Fruit fly (Drosophila melanogaster): Measurements from ENCODE around the gene MagR.

MagR gene

dm6 chrX:15703720-15704206, 30.3 kb upstream of the MagR start, which contains the start of the genes Pis and Hap40 (continued):
- TF ChIP-seq vri (GFP tag; optimal IDR thresholded peaks at IDR 0.05) (peak; percentile 22), dac (GFP tag; optimal IDR thresholded peaks at IDR 0.05) (peak; percentile 63), CG8119 (GFP tag; IDR thresholded peaks at IDR 0.05) (peak; percentile 47; the same call in 2 of the 3 replicates), CG34406 (GFP tag; optimal IDR thresholded peaks at IDR 0.05) (peak; percentile 35), Eip93F (GFP tag; optimal IDR thresholded peaks at IDR 0.05) (peak; percentile 15), svp (GFP tag) (peak; percentile 94), net (GFP tag; optimal IDR thresholded peaks at IDR 0.05) (peak; percentile 36), CG3032 (tag; optimal IDR thresholded peaks at IDR 0.05) (peak; percentile 76), fkh (GFP tag; optimal IDR thresholded peaks at IDR 0.05) (peak; percentile 77), CG6163 (GFP tag; IDR thresholded peaks at IDR 0.05) (peak; percentile 60; the same call in 2 of the 3 replicates), CG10631 (GFP tag; optimal IDR thresholded peaks at IDR 0.05) (peak; percentile 70), CG1621 (tag; optimal IDR thresholded peaks at IDR 0.05) (no peak), eg (GFP tag; IDR thresholded peaks at IDR 0.05) (no peak), CG6792 (GFP tag; optimal IDR thresholded peaks at IDR 0.05) (peak; percentile 39), Lpt (GFP tag; optimal IDR thresholded peaks at IDR 0.05) (peak; percentile 37), acj6 (GFP tag; optimal IDR thresholded peaks at IDR 0.05) (peak; percentile 65), CG11902 (GFP tag; optimal IDR thresholded peaks at IDR 0.05) (peak; percentile 63), fd85E (GFP tag; optimal IDR thresholded peaks at IDR 0.05) (no peak), CG31627 (GFP tag; optimal IDR thresholded peaks at IDR 0.05) (peak; percentile 77), Sox14 (GFP tag; optimal IDR thresholded peaks at IDR 0.05) (peak; percentile 83), ss (GFP tag; optimal IDR thresholded peaks at IDR 0.05) (no peak), Gug (GFP tag; IDR thresholded peaks at IDR 0.05) (peak; percentile 53), CG16779 (tag; optimal IDR thresholded peaks at IDR 0.05) (no peak), CG7368 (GFP tag; optimal IDR thresholded peaks at IDR 0.05) (no peak), CG11762 (GFP tag; optimal IDR thresholded peaks at IDR 0.05; ENCODE audit: insufficient read depth) (no peak), spab (GFP tag; optimal IDR thresholded peaks at IDR 0.05) (no peak), CG4318 (GFP tag; optimal IDR thresholded peaks at IDR 0.05) (peak; percentile 67), dsx (GFP tag; optimal IDR thresholded peaks at IDR 0.05; ENCODE audit: poor library complexity, severe bottlenecking) (peak; percentile 56), CG6808 (GFP tag; optimal IDR thresholded peaks at IDR 0.05) (peak; percentile 47), salr (GFP tag; optimal IDR thresholded peaks at IDR 0.05) (peak in 1 of 2 experiments; percentile 28), CG8319 (GFP tag; optimal IDR thresholded peaks at IDR 0.05) (peak; percentile 19), pdm3 (GFP tag; optimal IDR thresholded peaks at IDR 0.05) (peak; percentile 69), CG32006 (GFP tag; optimal IDR thresholded peaks at IDR 0.05) (peak; percentile 79), Ets21C (GFP tag; optimal IDR thresholded peaks at IDR 0.05) (peak; percentile 59), CG15336 (GFP tag; IDR thresholded peaks at IDR 0.05) (0 out of 2 replicates have a peak, but pooled peaks have one; percentile 17)

- TF ChIP-seq dsx (GFP tag; optimal IDR thresholded peaks at IDR 0.05; ENCODE audit: poor library complexity, severe bottlenecking) (no peak), CG1621 (tag; optimal IDR thresholded peaks at IDR 0.05) (peak; percentile 28), dac (GFP tag; optimal IDR thresholded peaks at IDR 0.05) (no peak), Hr39 (GFP tag; optimal IDR thresholded peaks at IDR 0.05) (peak; percentile 44), achi (GFP tag; optimal IDR thresholded peaks at IDR 0.05) (peak; percentile 37), Eip78C (GFP tag) (peak; percentile 53), CG8119 (GFP tag; IDR thresholded peaks at IDR 0.05) (no peak; the same call in 2 of the 3 replicates), CG16779 (tag; optimal IDR thresholded peaks at IDR 0.05) (no peak), CG31627 (GFP tag; optimal IDR thresholded peaks at IDR 0.05) (no peak), esn (GFP tag; optimal IDR thresholded peaks at IDR 0.05) (peak; percentile 23), svp (GFP tag) (peak; percentile 72), CG6163 (GFP tag; IDR thresholded peaks at IDR 0.05) (0 out of 3 replicates have a peak, but pooled peaks have one; percentile 30), CG11902 (GFP tag; optimal IDR thresholded peaks at IDR 0.05) (peak; percentile 3), ss (GFP tag; optimal IDR thresholded peaks at IDR 0.05) (no peak), Eip75B (GFP tag; optimal IDR thresholded peaks at IDR 0.05) (peak; percentile 36), fkh (GFP tag; optimal IDR thresholded peaks at IDR 0.05) (no peak), lz (GFP tag; optimal IDR thresholded peaks at IDR 0.05) (peak; percentile 6), Ets21C (GFP tag; optimal IDR thresholded peaks at IDR 0.05) (no peak), Sox14 (GFP tag; optimal IDR thresholded peaks at IDR 0.05) (peak; percentile 33), topi (GFP tag; optimal IDR thresholded peaks at IDR 0.05) (no peak), CG3032 (tag; optimal IDR thresholded peaks at IDR 0.05) (peak; percentile 9), CG8632 (GFP tag; optimal IDR thresholded peaks at IDR 0.05) (no peak), CG6792 (GFP tag; optimal IDR thresholded peaks at IDR 0.05) (peak; percentile 37), CG6276 (GFP tag; optimal IDR thresholded peaks at IDR 0.05) (no peak), Hr4 (GFP tag; optimal IDR thresholded peaks at IDR 0.05) (no peak), OdsH (GFP tag; optimal IDR thresholded peaks at IDR 0.05) (no peak), Met (GFP tag; optimal IDR thresholded peaks at IDR 0.05) (no peak), Hr38 (GFP tag; optimal IDR thresholded peaks at IDR 0.05) (no peak), net (GFP tag; optimal IDR thresholded peaks at IDR 0.05) (no peak), CG15336 (GFP tag; IDR thresholded peaks at IDR 0.05) (peak; percentile 38; the same call in 1 of the 2 replicates), CG4318 (GFP tag; optimal IDR thresholded peaks at IDR 0.05) (no peak), CG11762 (GFP tag; optimal IDR thresholded peaks at IDR 0.05; ENCODE audit: insufficient read depth) (no peak)
These were observed 24.5 kb upstream of the MagR start for dm6 chrX:15709624-15709983.

Measured in whole organism, prepupa.